Worm (Caenorhabditis elegans) whole organism, midembryonic: ENCODE measurements around the gene C03H5.3.

Experiments used
- cog-1 ChIP-seq: sonication (generic microtip); optimal IDR thresholded peaks from 2 replicates; lab custom pipeline; 2016; ENCODE audit warnings: missing genetic modification characterization, missing compliant biosample characterization
- flt-1 ChIP-seq: fragments of 200-800 bp; sonication (Bioruptor generic); IDR thresholded peaks from 2 replicates; pipeline ENCODE4 v1.3.6; 2022; ENCODE audit warnings: missing genetic modification characterization, missing compliant biosample characterization
- klf-2 ChIP-seq: fragments of 200-800 bp; sonication (Bioruptor generic); conservative IDR thresholded peaks from 2 replicates; pipeline ENCODE4 v1.3.6; 2022; ENCODE audit warnings: missing genetic modification reagents, missing genetic modification characterization, missing compliant biosample characterization
- med-1 ChIP-seq: sonication (generic microtip); optimal IDR thresholded peaks from 2 replicates; lab custom pipeline; 2017; ENCODE audit warnings: missing genetic modification characterization, mild to moderate bottlenecking, missing compliant biosample characterization, antibody characterized with exemption, missing genetic modification reagents; ENCODE audit not compliant: insufficient read depth
- tab-1 ChIP-seq: fragments of 200-800 bp; sonication (Bioruptor generic); IDR thresholded peaks from 2 replicates; pipeline ENCODE4 v1.3.6; 2022; ENCODE audit warnings: missing genetic modification characterization, missing compliant biosample characterization
- ztf-29 ChIP-seq: fragments of 200-800 bp; sonication (Bioruptor generic); IDR thresholded peaks from 2 replicates; pipeline ENCODE4 v1.3.6; 2022; ENCODE audit warnings: missing genetic modification reagents, missing genetic modification characterization, missing compliant biosample characterization

- TF ChIP-seq ztf-29 (GFP tag; lab: Robert Waterston, UW) (no peak), cog-1 (tag; lab: Kevin White, UChicago) (no peak), tab-1 (GFP tag; lab: Robert Waterston, UW) (no peak), med-1 (GFP tag; lab: Kevin White, UChicago) (no peak), klf-2 (no peak), flt-1 (no peak)
Measured at ce11 chrII:423086-423485, 37.2 kb downstream of the C03H5.3 start, which contains the start of gene C24H12.8.
